Fruit fly (Drosophila melanogaster) Kc167 (cell line): ENCODE measurements around the gene CG42814.

Experiments used
- Myc ChIP-seq: fragments of >200 bp; optimal IDR thresholded peaks from 2 replicates; lab custom pipeline; 2017; ENCODE audit warnings: missing external identifiers
- Sin3A ChIP-seq: fragments of >200 bp; optimal IDR thresholded peaks from 2 replicates; lab custom pipeline; 2018; ENCODE audit warnings: missing external identifiers
- h ChIP-seq: fragments of >200 bp; optimal IDR thresholded peaks from 3 replicates; lab custom pipeline; 2018; ENCODE audit warnings: missing external identifiers
- insv ChIP-seq: fragments of >200 bp; optimal IDR thresholded peaks from 3 replicates; lab custom pipeline; 2018; ENCODE audit warnings: missing external identifiers
- psq ChIP-seq: fragments of >200 bp; optimal IDR thresholded peaks from 2 replicates; lab custom pipeline; 2017; ENCODE audit warnings: missing external identifiers
- ttk ChIP-seq: sonication (Bioruptor generic); optimal IDR thresholded peaks from 2 replicates; lab custom pipeline; 2017; ENCODE audit warnings: missing external identifiers

Gene CG42814

DNA sequence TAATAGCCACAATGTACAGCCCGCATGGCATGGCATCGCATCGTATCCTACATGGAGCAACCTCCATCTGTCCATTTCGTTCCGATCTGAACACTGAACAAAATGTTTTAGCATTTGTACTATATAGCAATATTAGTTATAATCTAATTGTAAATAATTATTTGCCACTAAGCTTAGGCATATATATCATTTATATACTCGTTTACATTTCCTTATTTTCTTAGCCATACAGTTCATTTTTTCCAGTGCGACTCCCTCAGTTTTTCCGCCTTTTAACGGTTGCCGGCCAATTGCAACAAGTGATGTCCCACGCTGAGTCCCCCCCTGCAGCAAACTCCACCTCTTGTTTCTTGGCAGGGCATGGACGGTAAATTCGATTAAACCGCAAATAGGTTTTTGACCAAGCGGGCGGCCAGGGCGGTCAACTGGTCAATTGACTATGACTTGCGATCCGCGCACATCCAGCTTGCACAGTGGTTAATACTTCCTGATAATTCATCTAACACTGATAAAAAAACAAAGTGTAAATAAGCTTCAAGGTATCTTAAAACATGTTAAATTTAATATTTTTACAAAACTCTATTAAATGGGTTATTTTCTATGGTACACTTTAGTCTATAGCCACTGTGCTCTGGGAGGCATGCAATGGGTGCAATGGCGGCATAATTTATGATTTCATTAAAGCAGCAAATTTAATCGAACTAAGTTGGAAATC lies 19.6 kb downstream of the CG42814 start:
- TF ChIP-seq insv (lab: Kevin White, UChicago) (no peak), ttk (lab: Kevin White, UChicago) (no peak), h (lab: Kevin White, UChicago) (no peak), Myc (no peak), Sin3A (no peak), psq (lab: Kevin White, UChicago) (no peak)

DNA sequence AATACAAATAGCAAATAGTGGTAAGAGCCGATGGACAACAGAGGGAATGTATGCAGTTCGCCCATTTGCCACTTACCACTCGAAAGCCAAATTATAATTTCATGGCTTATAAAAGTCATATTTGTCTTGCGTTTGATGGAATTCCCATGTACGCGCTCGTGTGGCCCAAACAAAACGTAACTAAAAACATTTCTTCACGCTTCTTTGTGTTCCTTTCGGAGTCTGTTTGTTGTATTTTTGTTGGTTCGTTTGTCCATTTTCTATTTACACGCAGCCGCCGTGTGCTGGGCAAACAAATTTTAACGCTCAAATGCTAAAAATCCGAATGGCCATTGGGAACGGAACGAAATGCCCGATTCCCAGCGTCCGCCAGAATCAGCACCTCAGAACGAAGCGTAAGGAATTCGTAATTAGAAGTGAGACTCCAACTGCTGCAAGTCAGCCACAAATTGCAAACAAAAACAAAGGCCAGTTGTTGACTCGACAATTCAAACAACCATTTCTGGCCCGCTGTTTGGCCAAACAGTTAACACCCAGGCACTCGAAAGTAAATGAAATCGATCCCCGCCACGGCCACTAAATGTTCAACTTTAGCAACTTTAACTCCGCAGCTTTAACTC lies 20.4 kb downstream of the CG42814 start:
- TF ChIP-seq h (lab: Kevin White, UChicago) (no peak), ttk (lab: Kevin White, UChicago) (no peak), psq (lab: Kevin White, UChicago) (no peak), Sin3A (no peak), insv (lab: Kevin White, UChicago) (no peak), Myc (no peak)

DNA sequence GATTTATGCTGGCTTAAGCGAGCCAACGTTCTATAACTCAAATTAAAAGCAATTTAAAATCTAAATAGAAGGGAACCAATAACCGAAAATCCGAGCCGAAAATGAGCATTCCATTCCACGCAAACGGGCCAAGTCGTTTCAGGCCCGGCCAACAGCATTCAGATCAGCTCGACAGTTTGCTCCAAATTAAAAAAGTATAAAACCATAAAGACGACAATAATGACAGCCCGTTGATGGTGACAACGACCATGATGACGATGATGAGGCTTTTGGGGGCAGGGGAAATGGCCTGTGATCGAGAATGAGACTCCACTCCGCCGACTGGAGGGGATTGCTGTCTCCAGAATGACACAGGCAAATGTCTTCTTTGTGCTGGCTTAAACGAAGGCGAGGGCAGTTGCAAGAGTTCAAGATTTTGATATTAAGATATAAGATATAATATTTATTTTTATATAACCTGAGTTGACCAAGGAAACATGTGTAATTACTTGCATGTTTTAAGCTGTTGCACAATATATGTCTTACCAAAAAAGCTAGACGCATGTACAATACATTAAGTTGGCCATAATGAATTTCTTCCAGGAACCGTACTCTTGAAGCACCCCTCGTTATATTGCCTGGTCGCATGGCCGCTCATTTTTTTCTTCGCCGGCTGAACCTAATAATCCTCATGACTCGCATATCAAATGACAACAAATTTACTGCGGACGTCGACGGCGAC lies 24.4 kb downstream of the CG42814 start:
- no peak for TF ChIP-seq psq (lab: Kevin White, UChicago)
- TF ChIP-seq insv (lab: Kevin White, UChicago), result no peak
- TF ChIP-seq Sin3A, result no peak
- no peak for TF ChIP-seq h (lab: Kevin White, UChicago)
- TF ChIP-seq Myc, result no peak
- no peak for TF ChIP-seq ttk (lab: Kevin White, UChicago)

dm6 chr3R:27203856-27204255 lies 25.4 kb downstream of the CG42814 start:
- TF ChIP-seq insv (lab: Kevin White, UChicago), result no peak
- no peak for TF ChIP-seq psq (lab: Kevin White, UChicago)

- TF ChIP-seq Myc (no peak), psq (lab: Kevin White, UChicago) (no peak), h (lab: Kevin White, UChicago) (no peak)
Observed at dm6 chr3R:27202330-27202729, 26.9 kb downstream of the CG42814 start.

- TF ChIP-seq Sin3A, result no peak
- TF ChIP-seq Myc, result no peak
- TF ChIP-seq h (lab: Kevin White, UChicago), result no peak
- TF ChIP-seq insv (lab: Kevin White, UChicago), result no peak
- TF ChIP-seq psq (lab: Kevin White, UChicago), result no peak
- TF ChIP-seq ttk (lab: Kevin White, UChicago), result no peak
Observed at dm6 chr3R:27201538-27202281, 27.6 kb downstream of the CG42814 start.

DNA sequence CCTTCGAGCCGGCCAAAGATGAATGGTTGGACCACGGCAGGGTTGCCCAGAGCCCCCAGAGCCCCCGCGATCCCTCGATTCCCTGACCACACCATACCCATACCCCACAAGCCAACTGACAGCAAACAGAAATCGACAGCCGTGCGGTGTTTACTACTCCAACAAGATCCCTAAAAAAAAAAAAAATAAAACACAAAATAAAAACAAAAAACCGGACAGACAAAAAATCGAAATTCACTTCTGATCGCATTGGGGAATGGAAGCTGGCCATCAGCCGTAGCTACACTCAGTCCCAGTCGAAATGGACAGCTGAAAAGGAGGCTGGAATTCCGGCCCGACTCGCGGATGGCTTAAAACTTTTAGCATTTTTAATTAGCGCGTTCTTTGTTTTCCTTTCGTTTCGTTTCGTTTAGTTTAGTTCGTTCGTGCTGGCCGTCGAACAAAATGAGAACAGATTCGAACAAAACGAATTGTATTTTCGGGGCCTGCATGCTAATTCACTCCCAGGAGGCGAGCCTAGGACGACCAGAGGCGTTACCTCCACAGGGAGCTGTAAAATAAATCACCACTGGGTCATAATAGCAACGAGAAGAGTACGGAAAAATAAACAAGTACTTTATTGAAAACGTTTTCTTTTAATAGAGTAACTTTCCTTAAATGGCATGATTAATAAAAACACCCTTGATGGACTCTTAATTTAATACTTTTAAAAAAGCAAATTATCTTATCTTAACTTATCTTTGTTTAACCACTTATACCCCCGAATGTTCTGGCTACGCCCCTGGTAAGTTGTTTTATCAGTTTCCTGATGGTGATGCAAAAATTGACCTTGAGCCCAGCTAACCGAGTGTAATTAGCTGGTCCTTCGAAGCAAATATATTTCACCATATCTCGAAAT lies 30.1 kb downstream of the CG42814 start:
- TF ChIP-seq h (lab: Kevin White, UChicago) (no peak), Myc (no peak), insv (lab: Kevin White, UChicago) (no peak), ttk (lab: Kevin White, UChicago) (no peak), psq (lab: Kevin White, UChicago) (no peak), Sin3A (no peak)

- TF ChIP-seq Myc (no peak), h (lab: Kevin White, UChicago) (no peak), ttk (lab: Kevin White, UChicago) (no peak), insv (lab: Kevin White, UChicago) (no peak), Sin3A (no peak), psq (lab: Kevin White, UChicago) (no peak)
Observed at dm6 chr3R:27197581-27197980, 31.7 kb downstream of the CG42814 start.

DNA sequence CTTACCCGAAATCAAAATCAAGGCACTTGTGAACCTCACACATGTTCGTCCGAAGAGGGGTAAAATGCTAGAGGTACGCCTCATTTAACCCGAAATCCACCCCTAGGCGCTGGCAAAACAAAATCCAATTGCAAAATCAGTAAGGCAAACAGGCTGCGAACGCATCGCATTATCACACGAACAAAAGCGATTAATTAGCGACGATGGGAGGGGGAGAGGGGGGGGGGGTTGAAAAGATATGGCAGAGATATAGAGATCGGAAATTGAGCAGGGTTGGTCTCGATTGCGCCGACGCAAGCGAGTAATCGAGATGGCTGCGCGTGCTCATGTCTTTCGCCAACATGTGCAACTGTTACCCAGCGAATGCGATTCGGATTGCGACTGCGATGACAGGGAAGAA lies 32.4 kb downstream of the CG42814 start:
- TF ChIP-seq Sin3A, result no peak
- no peak for TF ChIP-seq Myc
- TF ChIP-seq insv (lab: Kevin White, UChicago), result no peak
- no peak for TF ChIP-seq ttk (lab: Kevin White, UChicago)
- no peak for TF ChIP-seq h (lab: Kevin White, UChicago)

- TF ChIP-seq Myc (no peak), insv (lab: Kevin White, UChicago) (no peak), Sin3A (no peak), ttk (lab: Kevin White, UChicago) (no peak), psq (lab: Kevin White, UChicago) (no peak), h (lab: Kevin White, UChicago) (no peak)
Observed at dm6 chr3R:27194106-27194505, 35.2 kb downstream of the CG42814 start, which contains the start of gene Ser. Gene Ser, minus strand, starts transcription at chr3R:27194267.

dm6 chr3R:27193079-27193478 lies 36.2 kb downstream of the CG42814 start:
- TF ChIP-seq Sin3A (no peak), insv (lab: Kevin White, UChicago) (no peak), psq (lab: Kevin White, UChicago) (no peak), h (lab: Kevin White, UChicago) (no peak), Myc (no peak), ttk (lab: Kevin White, UChicago) (no peak)
